Fruit fly (Drosophila melanogaster): ENCODE measurements around the gene Cyp12c1.
A peak's percentile ranks its signal among the peaks of the same experiment; 100 is the strongest.

Cyp12c1 gene

dm6 chr3L:18667115-18667514 lies 19.0 kb downstream of the Cyp12c1 start, which contains the start of gene CG42495 (continued):
- TF ChIP-seq dm (GFP tag; optimal IDR thresholded peaks at IDR 0.05) (no peak), ERR (GFP tag; optimal IDR thresholded peaks at IDR 0.05) (no peak), CG7987 (GFP tag; optimal IDR thresholded peaks at IDR 0.05) (no peak), Xbp1 (GFP tag; optimal IDR thresholded peaks at IDR 0.05) (peak; percentile 3), CG11504 (tag; optimal IDR thresholded peaks at IDR 0.05) (peak; percentile 85), CG31441 (GFP tag; IDR thresholded peaks at IDR 0.05) (no peak), CG8388 (GFP tag; optimal IDR thresholded peaks at IDR 0.05) (no peak), lmd (GFP tag; IDR thresholded peaks at IDR 0.05) (no peak), Adf1 (GFP tag; IDR thresholded peaks at IDR 0.05) (no peak), tgo (GFP tag; IDR thresholded peaks at IDR 0.05) (no peak), Jarid2 (GFP tag; optimal IDR thresholded peaks at IDR 0.05) (no peak), lov (optimal IDR thresholded peaks at IDR 0.05) (no peak), lov (GFP tag; IDR thresholded peaks at IDR 0.05) (no peak), CG14860 (GFP tag; IDR thresholded peaks at IDR 0.05; ENCODE audit: partially characterized antibody) (no peak), chif (GFP tag; optimal IDR thresholded peaks at IDR 0.05) (no peak), B-H2 (GFP tag; optimal IDR thresholded peaks at IDR 0.05) (no peak), CG3065 (GFP tag; optimal IDR thresholded peaks at IDR 0.05) (no peak), sc (optimal IDR thresholded peaks at IDR 0.05) (no peak), sc (GFP tag; optimal IDR thresholded peaks at IDR 0.05) (no peak), CG12071 (GFP tag; optimal IDR thresholded peaks at IDR 0.05) (no peak), CG8281 (tag; optimal IDR thresholded peaks at IDR 0.05) (no peak), CG9797 (GFP tag; optimal IDR thresholded peaks at IDR 0.05) (peak; percentile 7), slp2 (GFP tag; optimal IDR thresholded peaks at IDR 0.05) (no peak), CG6791 (GFP tag; IDR thresholded peaks at IDR 0.05; ENCODE audit: partially characterized antibody) (peak; percentile 56; the same call in 1 of the 3 replicates), wek (GFP tag; optimal IDR thresholded peaks at IDR 0.05) (no peak), CG9727 (GFP tag; optimal IDR thresholded peaks at IDR 0.05) (no peak), ara (GFP tag; IDR thresholded peaks at IDR 0.05) (no peak), Hr51 (GFP tag; optimal IDR thresholded peaks at IDR 0.05) (no peak), Hey (tag; optimal IDR thresholded peaks at IDR 0.05) (no peak), sim (GFP tag; IDR thresholded peaks at IDR 0.05) (no peak), pros (GFP tag; optimal IDR thresholded peaks at IDR 0.05) (no peak), CG3847 (GFP tag; IDR thresholded peaks at IDR 0.05) (peak; percentile 36; the same call in 1 of the 2 replicates), GATAe (GFP tag; conservative IDR thresholded peaks at IDR 0.05) (no peak), Meics (GFP tag; optimal IDR thresholded peaks at IDR 0.05) (no peak), CG12659 (GFP tag; optimal IDR thresholded peaks at IDR 0.05) (peak; percentile 38), CG7372 (GFP tag; IDR thresholded peaks at IDR 0.05) (no peak), Dp (GFP tag; optimal IDR thresholded peaks at IDR 0.05) (peak; percentile 99), CG9876 (GFP tag; optimal IDR thresholded peaks at IDR 0.05) (no peak), CG31388 (GFP tag; optimal IDR thresholded peaks at IDR 0.05) (no peak), kay (GFP tag; optimal IDR thresholded peaks at IDR 0.05) (no peak), crol (GFP tag; IDR thresholded peaks at IDR 0.05) (no peak), ci (GFP tag; IDR thresholded peaks at IDR 0.05) (peak; percentile 51; the same call in 1 of the 3 replicates), kah (GFP tag; optimal IDR thresholded peaks at IDR 0.05) (no peak), Lhr (GFP tag; optimal IDR thresholded peaks at IDR 0.05) (peak; percentile 22), Drgx (GFP tag; IDR thresholded peaks at IDR 0.05) (no peak), Spps (tag; optimal IDR thresholded peaks at IDR 0.05) (no peak), gem (tag; optimal IDR thresholded peaks at IDR 0.05) (no peak), CG16863 (GFP tag; optimal IDR thresholded peaks at IDR 0.05) (no peak), Oli (tag; optimal IDR thresholded peaks at IDR 0.05) (no peak), fu2 (GFP tag; optimal IDR thresholded peaks at IDR 0.05) (no peak), Myb (GFP tag; optimal IDR thresholded peaks at IDR 0.05) (peak; percentile 41), Abd-B (GFP tag; optimal IDR thresholded peaks at IDR 0.05) (no peak)

Measured in whole organism, embryonic.